Worm (Caenorhabditis elegans) whole organism, midembryonic: ENCODE data around the gene alh-7.

Experiments
- T22C8.4 ChIP-seq: fragments of 200-800 bp; sonication (Bioruptor generic); IDR thresholded peaks from 2 replicates; pipeline ENCODE4 v1.3.6; 2022; ENCODE audit warnings: missing genetic modification characterization, missing compliant biosample characterization
- cog-1 ChIP-seq: sonication (generic microtip); optimal IDR thresholded peaks from 2 replicates; lab custom pipeline; 2016; ENCODE audit warnings: missing genetic modification characterization, missing compliant biosample characterization
- flt-1 ChIP-seq: fragments of 200-800 bp; sonication (Bioruptor generic); IDR thresholded peaks from 2 replicates; pipeline ENCODE4 v1.3.6; 2022; ENCODE audit warnings: missing genetic modification characterization, missing compliant biosample characterization
- klf-2 ChIP-seq: fragments of 200-800 bp; sonication (Bioruptor generic); conservative IDR thresholded peaks from 2 replicates; pipeline ENCODE4 v1.3.6; 2022; ENCODE audit warnings: missing genetic modification reagents, missing genetic modification characterization, missing compliant biosample characterization
- med-1 ChIP-seq: sonication (generic microtip); optimal IDR thresholded peaks from 2 replicates; lab custom pipeline; 2017; ENCODE audit warnings: missing genetic modification characterization, mild to moderate bottlenecking, missing compliant biosample characterization, antibody characterized with exemption, missing genetic modification reagents; ENCODE audit not compliant: insufficient read depth
- ref-1 ChIP-seq: fragments of 200-800 bp; sonication (Bioruptor generic); conservative IDR thresholded peaks from 2 replicates; pipeline ENCODE4 v1.3.6; 2022; ENCODE audit warnings: missing genetic modification reagents, missing genetic modification characterization, missing compliant biosample characterization
- tab-1 ChIP-seq: fragments of 200-800 bp; sonication (Bioruptor generic); IDR thresholded peaks from 2 replicates; pipeline ENCODE4 v1.3.6; 2022; ENCODE audit warnings: missing genetic modification characterization, missing compliant biosample characterization
- ztf-23 ChIP-seq: fragments of 200-800 bp; sonication (Bioruptor generic); IDR thresholded peaks from 2 replicates; pipeline ENCODE4 v1.3.6; 2022; ENCODE audit warnings: missing genetic modification reagents, missing genetic modification characterization, missing compliant biosample characterization
- ztf-29 ChIP-seq: fragments of 200-800 bp; sonication (Bioruptor generic); IDR thresholded peaks from 2 replicates; pipeline ENCODE4 v1.3.6; 2022; ENCODE audit warnings: missing genetic modification reagents, missing genetic modification characterization, missing compliant biosample characterization

DNA sequence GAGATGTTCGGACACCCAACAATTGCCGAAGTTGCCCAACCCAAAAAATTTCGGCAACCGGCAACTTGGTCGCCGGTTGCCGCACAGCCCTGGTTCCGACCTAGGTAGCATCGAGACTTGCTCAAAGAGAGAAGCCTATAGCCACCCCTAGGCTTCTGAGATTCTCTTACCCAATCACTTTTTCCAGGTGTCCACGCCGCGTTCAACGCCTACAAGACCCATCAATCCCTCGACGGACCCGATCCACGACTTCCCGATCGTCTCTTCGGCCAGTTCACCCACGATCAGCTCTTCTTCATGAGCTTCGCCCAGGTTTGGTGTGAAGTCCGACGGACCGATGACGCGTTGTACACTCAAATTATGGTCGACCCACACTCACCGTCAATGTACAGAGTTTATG, 24.2 kb upstream of the alh-7 start:
- TF ChIP-seq T22C8.4, result no peak
- TF ChIP-seq ref-1 (GFP tag; lab: Robert Waterston, UW), result no peak
- no peak for TF ChIP-seq flt-1 (GFP tag; lab: Robert Waterston, UW)
- TF ChIP-seq klf-2, result no peak
- no peak for TF ChIP-seq tab-1 (GFP tag; lab: Robert Waterston, UW)
- no peak for TF ChIP-seq med-1 (GFP tag; lab: Kevin White, UChicago)
- no peak for TF ChIP-seq ztf-29
- no peak for TF ChIP-seq cog-1 (tag; lab: Kevin White, UChicago)
- no peak for TF ChIP-seq ztf-23 (GFP tag; lab: Robert Waterston, UW)
